Worm (Caenorhabditis elegans) whole organism, young adult: Measurements from ENCODE around the gene Y27F2A.11.

Experiments
- ama-1 ChIP-seq, 3 experiments: fragments of 150-350 bp in 1 of 3; sonication (generic microtip) in 2 of 3; optimal IDR thresholded peaks; 2 replicates each; lab custom pipeline; 2014 to 2018; ENCODE audit warnings: missing biosample characterization in 2 of 3, missing genetic modification characterization in 2 of 3, missing genetic modification reagents in 2 of 3
- mxl-1 ChIP-seq: sonication (generic microtip); optimal IDR thresholded peaks from 2 replicates; lab custom pipeline; 2016; ENCODE audit warnings: missing genetic modification characterization, missing compliant biosample characterization
- ztf-18 ChIP-seq: sonication (generic microtip); optimal IDR thresholded peaks from 2 replicates; lab custom pipeline; 2016; ENCODE audit warnings: missing genotype, mild to moderate bottlenecking, missing genetic modification characterization, missing compliant biosample characterization

DNA sequence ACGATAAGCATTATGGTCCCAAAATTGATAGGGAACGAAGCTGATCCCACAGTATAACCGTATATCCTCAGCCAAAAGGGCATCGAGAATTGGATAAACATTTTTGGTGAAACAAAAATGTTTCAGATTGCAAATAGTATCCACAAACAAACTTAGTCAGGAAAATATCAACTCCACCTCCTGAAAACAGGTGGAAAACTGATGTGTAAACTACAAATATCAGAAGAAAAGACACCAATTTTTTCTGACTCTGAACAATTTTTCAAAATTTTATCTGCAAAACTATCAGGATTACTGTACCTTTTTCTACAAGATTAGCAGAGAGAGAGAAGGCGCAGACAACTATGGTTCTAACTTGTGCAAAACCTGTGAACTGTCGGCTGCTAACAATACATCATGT lies 13.4 kb downstream of the Y27F2A.11 start, which contains the start of gene sri-53:
- TF ChIP-seq ama-1 (optimal IDR thresholded peaks at IDR 0.05; lab: Kevin White, UChicago) = no peak
- no peak for TF ChIP-seq ama-1 (GFP tag; optimal IDR thresholded peaks at IDR 0.05; lab: Kevin White, UChicago)
- TF ChIP-seq mxl-1 (tag; lab: Kevin White, UChicago) = no peak
- TF ChIP-seq ztf-18 (tag; lab: Kevin White, UChicago) = no peak
